Worm (Caenorhabditis elegans) whole organism, early embryonic: ENCODE data around the gene dpy-1.

ENCODE experiments used
- B0310.2 ChIP-seq: sonication (generic microtip); optimal IDR thresholded peaks from 2 replicates; lab custom pipeline; 2016; ENCODE audit warnings: mild to moderate bottlenecking, missing genetic modification characterization, missing compliant biosample characterization
- F13C5.2 ChIP-seq: sonication (generic microtip); optimal IDR thresholded peaks from 2 replicates; lab custom pipeline; 2017; ENCODE audit warnings: mild to moderate bottlenecking, missing genetic modification characterization, inconsistent platforms, missing compliant biosample characterization
- aly-1 ChIP-seq: sonication (generic microtip); optimal IDR thresholded peaks from 2 replicates; lab custom pipeline; 2016; ENCODE audit warnings: missing genetic modification characterization, missing compliant biosample characterization
- ama-1 ChIP-seq: fragments of 150-350 bp; optimal IDR thresholded peaks from 2 replicates; lab custom pipeline; 2014
- ceh-13 ChIP-seq: fragments of 200-800 bp; sonication (Bioruptor generic); optimal IDR thresholded peaks from 2 replicates; lab custom pipeline; 2018; ENCODE audit warnings: mild to moderate bottlenecking, missing genetic modification characterization, missing compliant biosample characterization
- ceh-36 ChIP-seq: sonication (generic microtip); optimal IDR thresholded peaks from 2 replicates; lab custom pipeline; 2016; ENCODE audit warnings: missing genetic modification characterization, inconsistent platforms, missing compliant biosample characterization
- ets-7 ChIP-seq: sonication (generic microtip); optimal IDR thresholded peaks from 2 replicates; lab custom pipeline; 2016; ENCODE audit warnings: missing genotype, missing genetic modification characterization, missing compliant biosample characterization
- flt-1 ChIP-seq: fragments of 200-800 bp; sonication (Bioruptor generic); IDR thresholded peaks from 2 replicates; pipeline ENCODE4 v1.3.6; 2022; ENCODE audit warnings: missing genetic modification characterization, missing compliant biosample characterization
- hmbx-1 ChIP-seq: sonication (generic microtip); optimal IDR thresholded peaks from 2 replicates; lab custom pipeline; 2016; ENCODE audit warnings: mild to moderate bottlenecking, missing genetic modification characterization, missing compliant biosample characterization
- hmg-4 ChIP-seq: fragments of 200-800 bp; sonication (Bioruptor generic); optimal IDR thresholded peaks from 2 replicates; lab custom pipeline; 2018; ENCODE audit warnings: mild to moderate bottlenecking, missing genetic modification characterization, missing compliant biosample characterization
- hnd-1 ChIP-seq: sonication (generic microtip); optimal IDR thresholded peaks from 2 replicates; lab custom pipeline; 2016; ENCODE audit warnings: missing genetic modification characterization, missing compliant biosample characterization
- pes-1 ChIP-seq: fragments of 200-800 bp; sonication (Bioruptor generic); IDR thresholded peaks from 2 replicates; pipeline ENCODE4 v1.3.6; 2022; ENCODE audit warnings: missing genetic modification reagents, missing genetic modification characterization, missing compliant biosample characterization
- scrt-1 ChIP-seq: fragments of 200-800 bp; sonication (Bioruptor generic); IDR thresholded peaks from 2 replicates; pipeline ENCODE4 v1.3.6; 2022; ENCODE audit warnings: missing genetic modification characterization, missing compliant biosample characterization
- sea-1 ChIP-seq: fragments of 200-800 bp; sonication (Bioruptor generic); conservative IDR thresholded peaks from 2 replicates; pipeline ENCODE4 v1.3.6; 2022; ENCODE audit warnings: missing genetic modification characterization, missing compliant biosample characterization
- tbx-11 ChIP-seq: fragments of 200-800 bp; sonication (Bioruptor generic); IDR thresholded peaks from 2 replicates; pipeline ENCODE4 v1.3.6; 2022; ENCODE audit warnings: missing genetic modification characterization, missing compliant biosample characterization
- tbx-37 ChIP-seq: fragments of 200-800 bp; sonication (Bioruptor generic); conservative IDR thresholded peaks from 2 replicates; pipeline ENCODE4 v1.3.6; 2022; ENCODE audit warnings: missing genetic modification reagents, missing genetic modification characterization, missing compliant biosample characterization
- tra-4 ChIP-seq: sonication (generic microtip); optimal IDR thresholded peaks from 2 replicates; lab custom pipeline; 2017; ENCODE audit warnings: missing genetic modification characterization, missing compliant biosample characterization

dpy-1 gene

DNA sequence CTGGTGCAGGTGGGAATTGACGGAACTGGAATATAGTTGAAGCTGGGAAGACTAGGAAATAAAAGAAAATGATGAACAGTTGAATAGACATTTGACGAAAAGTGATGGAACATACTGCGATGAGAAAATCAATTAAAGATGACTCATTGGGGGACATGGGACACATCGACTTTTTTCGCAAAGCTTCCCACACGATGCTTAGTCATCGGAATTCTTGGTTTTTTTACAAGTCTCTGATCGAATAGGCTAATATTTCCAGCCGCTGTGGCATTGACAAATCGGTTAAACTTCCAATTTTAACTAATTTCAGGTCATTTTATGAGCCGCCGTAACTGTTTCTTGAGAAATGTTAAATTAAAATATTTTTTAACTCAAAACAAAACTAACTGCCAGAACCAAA lies 20.4 kb upstream of the dpy-1 start, which contains the start of gene Y39A3A.3:
TSS of gene Y39A3A.3 (minus strand) at position 101 of the 400 bp plus-strand sequence.
- TF ChIP-seq hmbx-1 (tag; lab: Kevin White, UChicago) (no peak), B0310.2 (no peak), ceh-36 (tag; lab: Kevin White, UChicago) (no peak), tbx-11 (GFP tag; lab: Robert Waterston, UW) (no peak), hmg-4 (GFP tag; lab: Kevin White, UChicago) (no peak), ets-7 (tag; lab: Kevin White, UChicago) (no peak), scrt-1 (GFP tag; lab: Robert Waterston, UW) (no peak), hnd-1 (tag; lab: Kevin White, UChicago) (no peak), sea-1 (GFP tag; lab: Robert Waterston, UW) (no peak)

DNA sequence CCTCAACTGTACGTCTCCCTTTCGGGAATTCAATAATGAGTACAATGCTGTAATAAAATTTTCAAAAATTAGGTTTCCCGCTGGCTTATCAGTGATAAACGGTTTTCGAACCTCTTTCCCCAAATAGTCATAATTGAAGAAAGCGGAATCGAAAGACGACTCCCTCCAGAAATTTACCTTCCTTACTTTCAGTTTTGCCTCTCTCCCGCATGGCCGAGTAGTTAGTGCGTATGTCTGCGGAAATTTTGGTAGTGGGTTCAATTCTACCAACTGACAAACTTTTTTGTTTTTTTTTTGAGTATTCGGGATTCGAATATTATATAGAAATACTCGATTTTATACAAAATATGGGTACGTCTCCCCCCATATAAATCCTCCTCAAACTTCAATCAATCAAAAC lies 17.1 kb upstream of the dpy-1 start:
- 0 out of 2 replicates have a peak, but pooled peaks have one; percentile 31 for TF ChIP-seq sea-1 (GFP tag; lab: Robert Waterston, UW)

DNA sequence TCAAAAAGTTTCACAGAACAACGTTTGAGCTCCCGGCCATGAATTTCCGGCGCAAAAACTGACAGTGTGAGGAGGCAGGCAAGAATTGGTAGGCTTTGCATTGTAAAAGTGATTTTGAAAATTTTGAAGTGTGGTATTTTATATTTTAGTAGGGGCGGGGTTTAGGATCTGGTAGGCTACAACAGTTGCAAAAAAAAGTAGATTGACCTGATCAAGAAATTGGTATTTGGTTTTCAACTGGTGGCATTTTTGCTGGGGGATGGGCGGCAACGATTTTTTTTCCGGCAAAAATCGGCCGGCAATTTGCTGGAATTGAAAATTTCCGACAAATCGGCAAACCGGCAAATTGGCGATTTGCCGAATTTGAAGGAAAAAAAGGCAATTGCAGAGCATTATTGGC lies 13.1 kb upstream of the dpy-1 start, which contains the start of gene ins-16:
TSS of gene ins-16 (minus strand) at position 101 of the 400 bp plus-strand sequence.
- TF ChIP-seq flt-1 (no peak), F13C5.2 (tag; lab: Kevin White, UChicago) (no peak), B0310.2 (no peak), ama-1 (lab: Kevin White, UChicago) (no peak), pes-1 (GFP tag; lab: Robert Waterston, UW) (no peak), ceh-36 (tag; lab: Kevin White, UChicago) (no peak), hmg-4 (GFP tag; lab: Kevin White, UChicago) (no peak), hnd-1 (tag; lab: Kevin White, UChicago) (no peak), aly-1 (tag; lab: Kevin White, UChicago) (no peak)

DNA sequence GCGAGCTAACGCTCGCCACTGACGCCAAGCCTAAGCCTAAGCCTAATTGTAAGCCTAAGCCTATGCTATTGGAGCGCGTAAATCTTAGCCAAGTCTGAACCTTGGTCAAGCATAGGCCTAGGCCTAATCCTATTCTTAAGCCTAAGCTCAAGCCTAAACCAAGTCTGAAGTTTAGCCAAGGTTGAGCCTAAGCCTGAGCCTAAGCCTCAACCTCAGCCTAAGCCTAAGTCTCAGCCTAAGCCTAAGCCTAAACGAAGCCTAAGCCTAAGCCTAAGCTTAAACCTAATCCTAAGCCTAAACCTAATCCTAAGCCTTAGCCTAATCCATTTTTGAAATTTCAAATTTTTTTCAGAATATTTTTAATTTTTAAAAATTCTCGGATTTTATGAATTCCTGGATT lies 12.3 kb upstream of the dpy-1 start:
- TF ChIP-seq tbx-37 (GFP tag; lab: Robert Waterston, UW): no peak
- no peak for TF ChIP-seq ceh-13 (GFP tag; lab: Kevin White, UChicago)
- TF ChIP-seq ceh-36 (tag; lab: Kevin White, UChicago): peak; percentile 81

DNA sequence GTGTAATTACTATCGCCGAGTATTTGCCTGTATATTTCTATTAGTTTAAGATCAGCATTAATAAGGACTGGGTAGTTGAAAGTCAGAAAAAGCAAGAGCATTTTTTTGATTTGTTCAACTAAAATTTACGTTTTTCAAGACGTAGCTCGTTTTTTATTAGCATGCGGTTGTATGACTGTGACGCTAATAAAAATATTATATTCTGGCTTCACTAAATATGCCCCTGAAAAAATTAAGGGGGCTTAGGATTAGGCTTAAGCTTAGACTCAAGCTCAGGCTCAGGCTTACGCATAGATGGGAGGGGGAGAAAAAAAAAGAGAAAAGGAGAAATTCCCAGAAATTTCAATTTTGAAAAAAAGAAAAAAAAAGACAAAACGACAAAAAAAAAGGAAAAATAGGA lies 9.8 kb upstream of the dpy-1 start, which contains the start of gene Y39A3A.2:
TSS of gene Y39A3A.2 (minus strand) at position 101 of the 400 bp plus-strand sequence.
- TF ChIP-seq aly-1 (tag; lab: Kevin White, UChicago) (no peak), hnd-1 (tag; lab: Kevin White, UChicago) (no peak), hmg-4 (GFP tag; lab: Kevin White, UChicago) (no peak), flt-1 (no peak), scrt-1 (GFP tag; lab: Robert Waterston, UW) (no peak), sea-1 (GFP tag; lab: Robert Waterston, UW) (no peak), ceh-36 (tag; lab: Kevin White, UChicago) (no peak), pes-1 (GFP tag; lab: Robert Waterston, UW) (no peak), ceh-13 (GFP tag; lab: Kevin White, UChicago) (no peak)

DNA sequence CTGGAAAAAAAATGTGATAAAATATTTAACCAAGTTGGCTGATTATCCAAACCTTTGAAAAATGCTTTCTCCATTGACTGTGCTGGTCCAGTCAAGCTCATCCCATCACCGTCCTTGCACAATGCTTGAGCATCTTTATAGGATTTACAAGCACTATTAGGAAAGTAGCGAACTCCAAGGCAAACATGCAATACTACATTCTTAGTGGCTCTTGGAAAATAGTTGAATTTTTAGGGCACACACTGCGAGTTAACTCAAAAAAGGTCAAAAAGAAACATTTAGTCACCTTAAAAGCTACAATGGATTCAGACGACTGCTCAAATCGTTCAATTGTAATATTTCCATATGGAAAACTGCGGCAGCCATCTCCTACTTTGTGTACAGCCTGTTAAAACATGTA lies 6.3 kb upstream of the dpy-1 start, which contains the start of gene M01E10.3:
TSS of gene M01E10.3 (minus strand) at position 101 of the 400 bp plus-strand sequence.
- TF ChIP-seq F13C5.2 (tag; lab: Kevin White, UChicago): no peak
- no peak for TF ChIP-seq aly-1 (tag; lab: Kevin White, UChicago)
- TF ChIP-seq tbx-37 (GFP tag; lab: Robert Waterston, UW): no peak
- no peak for TF ChIP-seq ceh-13 (GFP tag; lab: Kevin White, UChicago)
- no peak for TF ChIP-seq flt-1
- TF ChIP-seq scrt-1 (GFP tag; lab: Robert Waterston, UW): no peak
- no peak for TF ChIP-seq ets-7 (tag; lab: Kevin White, UChicago)
- TF ChIP-seq ama-1 (lab: Kevin White, UChicago): no peak
- no peak for TF ChIP-seq sea-1 (GFP tag; lab: Robert Waterston, UW)
- no peak for TF ChIP-seq ceh-36 (tag; lab: Kevin White, UChicago)
- TF ChIP-seq tbx-11 (GFP tag; lab: Robert Waterston, UW): no peak

DNA sequence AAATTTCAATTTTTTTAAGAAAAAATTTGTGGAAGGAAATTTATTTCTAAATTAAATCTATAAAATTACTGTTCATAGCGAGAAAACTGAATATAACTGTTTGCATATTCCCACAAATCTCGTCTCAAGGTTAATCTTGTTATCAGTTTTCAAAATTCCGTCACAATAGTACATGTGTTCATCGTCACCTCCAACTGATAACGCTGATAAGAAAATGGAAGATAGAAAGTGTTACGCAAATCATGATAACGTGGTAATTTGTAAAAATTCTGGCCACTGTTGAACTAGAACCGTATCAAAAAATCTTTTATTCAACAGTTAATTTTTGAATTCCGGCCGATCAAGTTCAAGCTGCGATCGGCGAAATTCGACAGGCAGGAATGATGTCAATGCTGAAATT lies 5.6 kb upstream of the dpy-1 start:
- TF ChIP-seq hnd-1 (tag; lab: Kevin White, UChicago) (no peak), ceh-36 (tag; lab: Kevin White, UChicago) (no peak)

DNA sequence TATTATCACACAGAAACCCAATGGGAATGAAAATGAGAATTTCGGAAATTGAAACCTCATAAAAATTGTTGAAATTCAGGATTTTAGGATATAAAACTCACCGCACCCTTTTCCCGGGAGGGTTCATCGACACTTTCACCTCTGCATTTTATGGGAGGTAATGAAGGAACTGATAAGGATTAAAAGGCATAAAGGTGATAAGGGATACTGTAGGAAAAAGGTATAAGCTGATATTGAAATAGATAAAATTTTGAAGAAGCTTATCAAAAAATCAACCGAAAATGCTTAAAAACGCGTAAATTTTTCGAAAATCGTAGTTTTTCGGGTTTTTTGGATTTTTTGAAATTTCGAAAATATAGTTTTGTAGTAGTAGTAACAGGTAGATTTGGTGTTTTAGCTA lies 2.7 kb upstream of the dpy-1 start:
- TF ChIP-seq tra-4: no peak
- TF ChIP-seq hnd-1 (tag; lab: Kevin White, UChicago): no peak
- TF ChIP-seq ama-1 (lab: Kevin White, UChicago): no peak
- TF ChIP-seq F13C5.2 (tag; lab: Kevin White, UChicago): no peak
- TF ChIP-seq hmg-4 (GFP tag; lab: Kevin White, UChicago): no peak
- no peak for TF ChIP-seq B0310.2
- no peak for TF ChIP-seq scrt-1 (GFP tag; lab: Robert Waterston, UW)
- TF ChIP-seq ceh-13 (GFP tag; lab: Kevin White, UChicago): no peak
- no peak for TF ChIP-seq ets-7 (tag; lab: Kevin White, UChicago)
- no peak for TF ChIP-seq pes-1 (GFP tag; lab: Robert Waterston, UW)
- TF ChIP-seq flt-1: no peak
- no peak for TF ChIP-seq ceh-36 (tag; lab: Kevin White, UChicago)
- no peak for TF ChIP-seq tbx-37 (GFP tag; lab: Robert Waterston, UW)
